Worm (Caenorhabditis elegans) whole organism, dauer: ENCODE measurements around the gene T11F9.14.

Experiments used
- unc-62 ChIP-seq: sonication (generic microtip); optimal IDR thresholded peaks from 2 replicates; lab custom pipeline; 2017; ENCODE audit warnings: missing biosample characterization, missing genetic modification reagents, missing genetic modification characterization

T11F9.14 gene

DNA sequence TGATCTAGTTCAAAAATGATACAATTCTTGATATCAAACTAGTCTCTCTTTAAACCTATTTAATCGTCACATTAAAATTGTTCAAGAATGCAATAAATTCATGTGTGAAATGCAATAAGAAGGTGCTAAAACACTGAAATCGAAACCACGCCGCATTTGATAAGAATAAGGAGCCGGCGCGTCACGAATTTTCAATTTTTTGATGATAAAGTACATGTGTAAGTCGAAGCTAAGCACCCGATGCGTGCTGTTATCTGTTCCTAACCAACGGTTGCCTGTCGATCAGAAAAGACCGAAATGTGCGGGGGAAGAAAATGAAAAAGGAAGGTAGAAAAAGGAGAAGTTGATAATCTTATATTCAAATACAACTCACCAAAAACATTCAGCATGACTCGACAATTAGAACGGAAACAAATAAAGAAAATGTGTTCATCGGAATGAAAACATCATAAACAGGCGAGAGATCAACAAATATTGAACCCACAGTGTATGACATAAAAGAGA lies 10.4 kb downstream of the T11F9.14 start, which contains the start of gene aat-6:
Gene aat-6 (minus strand): TSS at position 454 of the 504 bp plus-strand sequence.
- TF ChIP-seq unc-62 (GFP tag; lab: Kevin White, UChicago) = no peak

DNA sequence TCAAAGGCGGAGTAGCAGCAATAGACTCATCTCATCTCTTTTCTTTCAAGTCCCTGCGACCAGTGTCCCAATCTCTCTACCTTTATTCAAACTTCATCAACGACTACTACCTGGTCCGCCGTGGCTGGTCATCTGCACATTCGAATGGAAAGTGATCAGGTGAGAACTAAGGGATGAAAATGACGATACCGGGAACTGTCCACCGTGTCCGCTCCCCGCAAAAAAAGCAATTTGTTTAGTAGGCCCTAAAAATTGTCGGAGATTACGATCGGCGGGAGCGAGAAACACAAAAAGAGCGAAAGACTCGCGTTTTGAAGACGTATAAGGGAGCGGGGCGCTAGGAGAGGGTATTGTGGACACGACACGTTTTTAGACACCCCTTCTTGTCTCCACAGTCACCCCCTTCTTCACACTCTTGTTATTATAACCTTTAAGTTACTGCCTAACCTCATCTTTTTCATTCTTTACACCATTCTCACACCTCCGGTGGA lies 17.6 kb downstream of the T11F9.14 start, which contains the start of gene zipt-16:
Gene zipt-16 (plus strand): TSS at position 51 of the 491 bp plus-strand sequence.
- no peak for TF ChIP-seq unc-62 (GFP tag; lab: Kevin White, UChicago)

DNA sequence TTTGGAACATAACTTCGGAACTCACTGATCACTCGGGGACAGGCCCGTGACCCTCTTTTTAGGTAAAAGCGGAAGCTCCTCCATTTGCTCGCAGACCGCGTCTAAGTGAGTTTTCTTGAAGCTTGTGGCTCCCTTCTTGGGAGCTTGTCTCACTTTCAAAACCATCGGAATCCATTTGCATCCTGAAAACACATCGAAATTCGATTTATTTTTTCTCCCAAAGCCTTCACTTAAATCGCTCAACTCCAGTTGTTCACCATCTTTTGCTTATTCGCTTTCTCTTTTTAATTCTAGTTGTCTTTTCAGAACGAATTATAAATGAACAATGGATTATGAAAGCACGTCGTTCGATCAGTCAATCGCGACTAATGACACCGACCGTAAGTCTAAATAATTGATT lies 21.4 kb downstream of the T11F9.14 start, which contains the start of gene T11F9.1:
Gene T11F9.1 (plus strand): TSS at position 301 of the 400 bp plus-strand sequence.
- no peak for TF ChIP-seq unc-62 (GFP tag; lab: Kevin White, UChicago)

DNA sequence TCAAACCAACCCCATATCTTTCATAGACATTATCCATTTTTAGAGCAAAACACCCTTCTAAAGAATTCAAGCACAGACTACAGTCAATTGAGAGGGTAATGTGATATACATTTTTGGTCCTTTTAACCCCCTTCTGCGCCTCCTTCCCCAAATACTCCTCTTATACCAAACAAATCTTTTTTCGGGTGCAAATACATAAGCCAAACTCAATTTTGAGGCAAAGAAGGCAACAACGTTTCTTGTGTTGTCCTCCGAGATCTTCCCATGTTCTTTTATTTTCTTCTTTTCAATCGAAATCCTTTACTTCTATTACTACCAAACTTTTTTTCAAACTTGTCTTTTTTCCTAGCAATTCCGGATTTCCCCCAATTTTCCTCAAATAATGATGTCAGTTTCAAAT lies 25.7 kb downstream of the T11F9.14 start:
- TF ChIP-seq unc-62 (GFP tag; lab: Kevin White, UChicago) = no peak

DNA sequence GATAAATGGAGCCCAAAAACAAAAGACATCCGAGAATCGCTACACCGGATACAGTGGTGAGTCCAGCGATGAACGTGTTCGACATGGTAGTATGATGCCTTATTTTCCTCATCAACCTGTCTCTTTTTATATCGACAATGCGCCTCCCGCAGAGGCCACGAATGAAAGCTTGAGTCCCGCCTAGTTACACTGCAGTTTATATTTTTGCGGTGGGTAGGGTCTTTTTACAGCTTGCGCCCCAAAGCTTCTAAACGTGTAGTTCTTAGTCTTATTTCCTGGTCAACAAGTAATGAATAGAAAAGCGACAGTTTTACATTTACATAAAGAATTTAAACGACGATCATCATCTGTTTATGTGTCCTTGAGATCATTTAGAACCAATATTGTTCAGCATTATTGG lies 30.4 kb downstream of the T11F9.14 start, which contains the start of gene col-156:
Gene col-156 (minus strand): TSS at position 101 of the 400 bp plus-strand sequence.
- no peak for TF ChIP-seq unc-62 (GFP tag; lab: Kevin White, UChicago)

DNA sequence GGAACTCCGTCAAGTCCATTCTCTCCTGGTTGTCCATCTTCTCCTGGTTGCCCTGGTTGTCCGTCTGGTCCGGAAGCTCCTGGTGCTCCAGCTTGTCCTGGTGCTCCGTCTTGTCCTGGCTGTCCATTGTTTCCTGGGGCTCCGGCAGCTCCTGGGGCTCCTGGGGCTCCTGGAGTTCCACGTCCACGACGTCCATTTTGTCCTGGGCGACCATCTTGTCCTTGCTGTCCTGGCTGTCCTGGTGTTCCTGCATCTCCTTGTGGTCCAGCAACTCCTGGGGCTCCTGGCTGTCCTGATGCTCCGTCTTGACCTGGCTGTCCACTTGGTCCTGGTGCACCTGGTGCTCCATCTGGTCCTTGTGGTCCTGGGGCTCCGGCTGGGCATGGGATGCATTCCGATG lies 31.2 kb downstream of the T11F9.14 start:
- no peak for TF ChIP-seq unc-62 (GFP tag; lab: Kevin White, UChicago)

DNA sequence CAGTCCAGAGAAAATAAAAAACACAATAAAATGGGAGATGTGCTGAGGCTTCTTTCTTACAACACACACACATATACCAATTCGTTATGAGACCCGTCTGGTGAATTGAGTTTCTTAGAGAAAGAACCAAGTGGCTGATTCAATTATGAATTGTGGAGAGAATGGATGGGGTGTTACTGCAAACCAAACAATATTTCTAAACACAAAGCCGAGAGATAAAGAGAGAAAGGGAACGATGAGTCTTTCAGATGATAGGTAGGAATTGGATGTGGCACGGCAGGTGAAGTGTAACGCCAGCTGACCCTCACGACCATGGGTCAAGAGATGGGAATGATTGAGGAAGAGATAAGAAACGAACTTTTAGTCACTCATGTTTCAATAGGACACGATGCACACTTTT lies 34.3 kb downstream of the T11F9.14 start, which contains the start of gene mig-17:
Gene mig-17 (plus strand): TSS at position 389 of the 400 bp plus-strand sequence.
- no peak for TF ChIP-seq unc-62 (GFP tag; lab: Kevin White, UChicago)

DNA sequence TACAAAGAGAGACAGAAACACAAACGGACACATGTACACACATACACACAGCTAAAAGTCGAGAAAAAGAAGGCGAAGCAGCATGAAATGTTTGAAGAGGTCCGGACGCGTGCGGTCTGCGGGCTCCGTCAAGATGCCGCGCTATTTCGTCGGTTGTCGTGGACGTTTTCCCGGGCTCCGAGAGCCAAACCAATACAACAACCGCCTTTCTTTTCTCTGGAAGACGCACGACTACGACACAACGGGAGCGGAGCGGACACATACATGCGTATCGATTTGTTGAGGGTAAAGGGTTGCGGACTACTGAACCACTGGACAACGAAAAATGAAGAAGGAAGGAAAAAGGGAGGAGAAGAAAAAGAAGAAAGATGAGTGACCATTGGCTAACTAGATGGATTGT lies 35.3 kb downstream of the T11F9.14 start:
- TF ChIP-seq unc-62 (GFP tag; lab: Kevin White, UChicago) = no peak

DNA sequence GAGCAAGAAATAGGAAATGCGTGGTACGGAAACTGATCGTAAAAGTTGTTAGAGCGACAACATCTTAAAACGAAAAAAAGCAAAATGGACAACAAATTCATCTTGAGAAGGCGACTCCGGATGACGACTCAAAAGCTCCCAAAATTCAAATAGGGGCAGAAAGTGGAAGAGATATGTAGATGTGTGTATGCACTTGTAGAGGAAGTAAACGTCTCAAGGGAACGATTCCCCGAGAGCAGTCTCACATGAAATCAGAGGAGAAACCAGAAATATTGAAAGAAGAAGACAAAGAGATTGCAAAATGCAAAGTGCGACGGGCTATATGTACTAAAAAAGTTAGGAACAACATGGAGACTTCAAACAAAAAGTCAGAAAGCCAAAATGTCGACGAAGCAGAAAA lies 37.1 kb downstream of the T11F9.14 start, which contains the start of gene F57B7.2:
Gene F57B7.2 (minus strand): TSS at position 101 of the 400 bp plus-strand sequence.
- no peak for TF ChIP-seq unc-62 (GFP tag; lab: Kevin White, UChicago)

DNA sequence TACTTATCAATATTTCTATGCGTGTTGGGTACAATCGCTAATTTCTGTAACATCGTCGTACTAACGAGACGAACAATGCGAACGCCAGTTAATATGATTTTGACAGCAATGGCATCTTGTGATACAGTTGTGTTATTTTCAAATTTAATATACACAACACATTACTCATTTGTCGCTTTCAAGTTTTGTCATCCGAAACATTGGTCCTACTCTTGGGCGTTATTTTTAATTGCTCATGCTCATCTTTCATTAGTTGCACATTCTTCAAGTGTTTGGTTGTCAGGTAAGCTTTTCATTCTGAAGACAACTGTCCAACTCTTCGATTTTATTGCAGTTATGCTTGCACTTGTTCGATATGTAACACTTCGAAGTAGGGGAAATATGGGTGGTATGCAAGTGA lies 41.4 kb downstream of the T11F9.14 start:
- TF ChIP-seq unc-62 (GFP tag; lab: Kevin White, UChicago) = no peak

DNA sequence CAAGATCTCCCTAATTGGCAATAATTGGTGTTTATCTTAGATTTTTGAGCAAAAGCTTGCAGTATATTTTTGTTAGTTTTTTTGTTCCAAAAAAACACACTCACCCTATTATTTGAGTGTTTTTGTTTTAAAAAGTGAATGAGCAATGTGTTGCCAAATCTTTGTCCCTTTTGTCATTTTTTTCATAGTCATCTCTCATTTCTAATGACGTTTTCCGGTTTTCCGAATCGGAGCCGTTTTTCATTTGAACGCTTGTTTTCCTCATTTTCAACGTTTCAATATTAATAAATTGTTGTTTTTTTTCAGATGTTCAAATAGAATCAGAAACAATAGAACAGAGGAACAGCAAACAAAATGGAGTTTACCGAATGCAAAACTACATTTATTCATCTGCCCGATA lies 42.2 kb downstream of the T11F9.14 start, which contains the start of gene dmsr-1:
Gene dmsr-1 (plus strand): TSS at position 301 of the 400 bp plus-strand sequence.
- TF ChIP-seq unc-62 (GFP tag; lab: Kevin White, UChicago) = no peak

DNA sequence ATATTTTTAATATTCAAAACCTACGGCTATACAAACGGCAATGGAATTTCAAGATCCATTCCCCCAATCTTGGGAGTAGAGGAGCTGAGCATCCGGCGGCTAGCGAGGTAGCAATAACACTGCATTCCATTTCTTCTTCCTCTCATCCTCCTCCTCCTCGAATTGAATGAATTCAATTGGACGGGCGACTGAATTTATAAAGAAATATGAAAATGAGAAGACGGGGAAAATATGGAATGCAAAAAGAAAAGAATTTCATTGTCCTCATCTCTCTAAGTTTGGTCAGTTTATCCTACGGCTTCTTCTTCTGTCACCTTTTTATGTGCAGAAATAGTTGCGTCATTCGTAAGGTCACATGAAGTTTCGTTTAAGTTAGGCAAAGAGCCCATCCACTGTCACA lies 44.2 kb downstream of the T11F9.14 start:
- TF ChIP-seq unc-62 (GFP tag; lab: Kevin White, UChicago) = no peak

DNA sequence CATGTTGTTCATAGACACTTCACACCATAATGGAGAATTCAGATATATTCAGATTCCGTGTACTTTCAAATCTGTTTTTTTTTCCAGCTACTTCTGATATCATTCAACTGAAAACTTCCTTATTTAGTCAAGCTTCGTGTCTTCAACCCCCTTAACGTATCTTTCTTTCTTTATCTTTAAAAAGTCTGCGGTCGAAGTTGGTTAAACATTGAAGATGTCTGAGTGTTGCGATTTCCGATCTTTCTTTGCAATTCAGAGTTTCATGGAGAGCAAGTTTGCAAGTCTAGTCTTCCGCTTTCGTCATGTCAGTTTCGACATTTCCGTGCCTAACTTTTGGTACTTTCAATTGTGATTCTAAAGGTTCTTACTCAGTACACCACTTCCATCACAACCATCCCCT lies 45.4 kb downstream of the T11F9.14 start:
- no peak for TF ChIP-seq unc-62 (GFP tag; lab: Kevin White, UChicago)

DNA sequence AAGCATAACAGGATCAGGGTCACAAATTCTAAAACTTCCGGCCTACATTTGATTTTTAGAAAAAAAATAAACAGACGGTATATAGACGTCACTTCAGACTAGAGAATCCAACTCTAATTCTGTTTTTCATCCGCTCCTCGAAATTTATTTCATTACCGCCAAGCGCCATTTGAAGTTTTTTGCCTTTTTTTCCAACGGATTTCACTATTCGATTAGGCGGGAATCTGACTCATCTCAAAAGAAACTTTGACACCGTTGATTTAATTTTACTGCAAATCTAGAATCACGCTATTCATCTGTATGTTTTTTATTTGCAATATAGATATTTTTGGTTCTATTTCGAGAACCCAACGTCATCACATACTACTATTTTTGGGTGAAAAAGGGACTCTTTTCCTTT lies 49.8 kb downstream of the T11F9.14 start:
- no peak for TF ChIP-seq unc-62 (GFP tag; lab: Kevin White, UChicago)
